Worm (Caenorhabditis elegans) whole organism, L2 larva: ENCODE measurements around the gene C17E7.12.

Experiments used
- C34F6.9 ChIP-seq: fragments of 150-350 bp; optimal IDR thresholded peaks from 2 replicates; lab custom pipeline; 2014; ENCODE audit warnings: missing biosample characterization, missing genetic modification characterization
- R02D3.7 ChIP-seq: fragments of 150-350 bp; optimal IDR thresholded peaks from 2 replicates; lab custom pipeline; 2014; ENCODE audit warnings: missing biosample characterization, missing genetic modification characterization
- Y55F3AM.14 ChIP-seq: fragments of 200-800 bp; sonication (Bioruptor generic); optimal IDR thresholded peaks from 2 replicates; lab custom pipeline; 2018; ENCODE audit warnings: mild to moderate bottlenecking, missing genetic modification characterization, missing compliant biosample characterization
- ZK546.5 ChIP-seq: sonication (generic microtip); optimal IDR thresholded peaks from 2 replicates; lab custom pipeline; 2017; ENCODE audit warnings: missing biosample characterization, missing genetic modification characterization
- alr-1 ChIP-seq: fragments of 150-350 bp; optimal IDR thresholded peaks from 2 replicates; lab custom pipeline; 2014; ENCODE audit warnings: missing biosample characterization, missing genetic modification characterization
- aly-2 ChIP-seq: fragments of 150-350 bp; optimal IDR thresholded peaks from 2 replicates; lab custom pipeline; 2014; ENCODE audit warnings: missing biosample characterization, missing genetic modification characterization
- ama-1 ChIP-seq: fragments of 150-350 bp; optimal IDR thresholded peaks from 2 replicates; lab custom pipeline; 2018; ENCODE audit warnings: inconsistent platforms
- blmp-1 ChIP-seq: sonication (generic microtip); optimal IDR thresholded peaks from 2 replicates; lab custom pipeline; 2017; ENCODE audit warnings: missing genetic modification characterization, mild to moderate bottlenecking, missing compliant biosample characterization, antibody characterized with exemption, moderate library complexity; ENCODE audit not compliant: insufficient read depth
- ceh-82 ChIP-seq: fragments of 150-350 bp; optimal IDR thresholded peaks from 2 replicates; lab custom pipeline; 2014; ENCODE audit warnings: missing biosample characterization, missing genetic modification characterization
- crh-2 ChIP-seq: sonication (generic microtip); optimal IDR thresholded peaks from 2 replicates; lab custom pipeline; 2017; ENCODE audit warnings: missing biosample characterization, missing genetic modification characterization
- dmd-4 ChIP-seq: sonication (generic microtip); optimal IDR thresholded peaks from 2 replicates; lab custom pipeline; 2017; ENCODE audit warnings: missing biosample characterization, missing genetic modification characterization
- egl-27 ChIP-seq: sonication (generic microtip); optimal IDR thresholded peaks from 3 replicates; lab custom pipeline; 2017; ENCODE audit warnings: missing biosample characterization, missing genetic modification reagents, missing genetic modification characterization
- elt-3 ChIP-seq: sonication (generic microtip); optimal IDR thresholded peaks from 2 replicates; lab custom pipeline; 2017; ENCODE audit warnings: missing biosample characterization, missing genetic modification characterization
- fos-1 ChIP-seq: fragments of 150-350 bp; optimal IDR thresholded peaks from 2 replicates; lab custom pipeline; 2014; ENCODE audit warnings: missing biosample characterization, missing genetic modification characterization
- gmeb-1 ChIP-seq: fragments of 150-350 bp; optimal IDR thresholded peaks from 2 replicates; lab custom pipeline; 2014; ENCODE audit warnings: missing biosample characterization, missing genetic modification characterization
- lsy-2 ChIP-seq, 2 experiments: fragments of 150-350 bp in 1 of 2; sonication (generic microtip) in 1 of 2; optimal IDR thresholded peaks; 2 replicates each; lab custom pipeline; 2014 to 2017; ENCODE audit warnings: missing biosample characterization in 2 of 2, missing genetic modification characterization in 2 of 2
- mbf-1 ChIP-seq: sonication (generic microtip); optimal IDR thresholded peaks from 2 replicates; lab custom pipeline; 2017; ENCODE audit warnings: missing biosample characterization, missing genetic modification characterization
- mdl-1 ChIP-seq, 2 experiments: fragments of 150-350 bp in 1 of 2; sonication (generic microtip) in 1 of 2; optimal IDR thresholded peaks; 2 replicates each; lab custom pipeline; 2017; ENCODE audit warnings: missing biosample characterization in 2 of 2, missing genetic modification characterization in 2 of 2
- nhr-10 ChIP-seq: sonication (generic microtip); optimal IDR thresholded peaks from 2 replicates; lab custom pipeline; 2017; ENCODE audit warnings: missing biosample characterization, missing genetic modification characterization
- nhr-12 ChIP-seq: fragments of 150-350 bp; optimal IDR thresholded peaks from 2 replicates; lab custom pipeline; 2014; ENCODE audit warnings: missing biosample characterization, missing genetic modification characterization
- nhr-129 ChIP-seq: fragments of 150-350 bp; optimal IDR thresholded peaks from 2 replicates; lab custom pipeline; 2014; ENCODE audit warnings: missing biosample characterization, missing genetic modification characterization
- nhr-21 ChIP-seq: fragments of 150-350 bp; optimal IDR thresholded peaks from 2 replicates; lab custom pipeline; 2014; ENCODE audit warnings: missing biosample characterization, missing genetic modification characterization
- nhr-23 ChIP-seq: fragments of 150-350 bp; optimal IDR thresholded peaks from 2 replicates; lab custom pipeline; 2014; ENCODE audit warnings: missing biosample characterization, missing genetic modification reagents, missing genetic modification characterization
- nhr-25 ChIP-seq: fragments of 150-350 bp; sonication (generic microtip); optimal IDR thresholded peaks from 3 replicates; lab custom pipeline; 2014; ENCODE audit warnings: missing biosample characterization, missing genetic modification characterization
- nhr-77 ChIP-seq: fragments of 150-350 bp; optimal IDR thresholded peaks from 2 replicates; lab custom pipeline; 2014; ENCODE audit warnings: missing biosample characterization, missing genetic modification characterization
- peb-1 ChIP-seq: fragments of 150-350 bp; optimal IDR thresholded peaks from 2 replicates; lab custom pipeline; 2014; ENCODE audit warnings: missing biosample characterization, missing genetic modification characterization
- sem-4 ChIP-seq: fragments of 150-350 bp; optimal IDR thresholded peaks from 2 replicates; lab custom pipeline; 2014; ENCODE audit warnings: missing biosample characterization, missing genetic modification reagents, missing genetic modification characterization
- skn-1 ChIP-seq: sonication (generic microtip); optimal IDR thresholded peaks from 2 replicates; lab custom pipeline; 2017; ENCODE audit warnings: missing biosample characterization, missing genetic modification characterization
- sma-3 ChIP-seq: sonication (generic microtip); optimal IDR thresholded peaks from 2 replicates; lab custom pipeline; 2016; ENCODE audit warnings: missing genetic modification reagents, missing genetic modification characterization, missing compliant biosample characterization
- sma-9 ChIP-seq, 2 experiments: fragments of 150-350 bp in 1 of 2; sonication (generic microtip) in 1 of 2; optimal IDR thresholded peaks; 2 replicates each; lab custom pipeline; 2014 to 2016; ENCODE audit warnings: missing genetic modification characterization in 2 of 2, mild to moderate bottlenecking in 1 of 2, missing biosample characterization in 1 of 2, missing compliant biosample characterization in 1 of 2, missing genetic modification reagents in 1 of 2, moderate library complexity in 1 of 2
- snpc-4 ChIP-seq: fragments of 150-350 bp; optimal IDR thresholded peaks from 2 replicates; lab custom pipeline; 2014; ENCODE audit warnings: missing biosample characterization, missing genetic modification characterization
- unc-39 ChIP-seq: fragments of 150-350 bp; optimal IDR thresholded peaks from 2 replicates; lab custom pipeline; 2014; ENCODE audit warnings: missing biosample characterization, missing genetic modification characterization
- unc-55 ChIP-seq: fragments of 150-350 bp; sonication (generic microtip); optimal IDR thresholded peaks from 3 replicates; lab custom pipeline; 2014; ENCODE audit warnings: missing biosample characterization, missing genetic modification reagents, missing genetic modification characterization
- unc-62 ChIP-seq: fragments of 150-350 bp; optimal IDR thresholded peaks from 2 replicates; lab custom pipeline; 2014; ENCODE audit warnings: missing biosample characterization, missing genetic modification reagents, missing genetic modification characterization
- ztf-1 ChIP-seq: fragments of 200-800 bp; sonication (Bioruptor generic); conservative IDR thresholded peaks from 2 replicates; pipeline ENCODE4 v1.3.6; 2022; ENCODE audit warnings: missing genetic modification characterization, missing compliant biosample characterization
- ztf-11 ChIP-seq: sonication (generic microtip); optimal IDR thresholded peaks from 2 replicates; lab custom pipeline; 2017; ENCODE audit warnings: missing biosample characterization, missing genetic modification characterization
- ztf-4 ChIP-seq: fragments of 150-350 bp; optimal IDR thresholded peaks from 2 replicates; lab custom pipeline; 2014; ENCODE audit warnings: missing biosample characterization, missing genetic modification characterization

Gene C17E7.12

ce11 chrV:3905841-3906240 is 14.0 kb upstream of the C17E7.12 start, which contains the start of gene nhr-156:
TSS of gene nhr-156 (plus strand) at chrV:3906106.
- TF ChIP-seq unc-39 (tag; lab: Kevin White, UChicago) (no peak), ztf-4 (tag; lab: Kevin White, UChicago) (no peak), ceh-82 (tag; lab: Kevin White, UChicago) (no peak), dmd-4 (tag; lab: Kevin White, UChicago) (no peak), blmp-1 (tag; lab: Kevin White, UChicago) (peak; percentile 9), aly-2 (tag; lab: Kevin White, UChicago) (no peak), nhr-23 (tag; lab: Kevin White, UChicago) (no peak), nhr-129 (tag; lab: Kevin White, UChicago) (peak; percentile 6), gmeb-1 (tag; lab: Kevin White, UChicago) (peak; percentile 2), unc-55 (no peak), nhr-21 (tag; lab: Kevin White, UChicago) (no peak), R02D3.7 (tag; lab: Kevin White, UChicago) (no peak), ztf-1 (GFP tag; lab: Robert Waterston, UW) (no peak), nhr-25 (tag; lab: Kevin White, UChicago) (no peak), sma-9 (GFP tag; optimal IDR thresholded peaks at IDR 0.05; lab: Kevin White, UChicago) (no peak), sma-9 (tag; optimal IDR thresholded peaks at IDR 0.05; lab: Kevin White, UChicago) (no peak), mdl-1 (tag; optimal IDR thresholded peaks at IDR 0.05; lab: Kevin White, UChicago) (no peak), sem-4 (no peak), C34F6.9 (no peak), egl-27 (tag; lab: Kevin White, UChicago) (no peak), ZK546.5 (tag; lab: Kevin White, UChicago) (no peak), skn-1 (no peak), peb-1 (tag; lab: Kevin White, UChicago) (no peak), mbf-1 (tag; lab: Kevin White, UChicago) (no peak), nhr-77 (tag; lab: Kevin White, UChicago) (no peak), unc-62 (GFP tag; lab: Kevin White, UChicago) (no peak)

- no peak for TF ChIP-seq sma-9 (GFP tag; optimal IDR thresholded peaks at IDR 0.05; lab: Kevin White, UChicago)
- TF ChIP-seq sma-9 (tag; optimal IDR thresholded peaks at IDR 0.05; lab: Kevin White, UChicago): no peak
- no peak for TF ChIP-seq fos-1
- TF ChIP-seq lsy-2 (tag; optimal IDR thresholded peaks at IDR 0.05; lab: Kevin White, UChicago): no peak
- TF ChIP-seq snpc-4 (tag; lab: Kevin White, UChicago): no peak
- TF ChIP-seq sma-3 (GFP tag; lab: Kevin White, UChicago): no peak
- no peak for TF ChIP-seq dmd-4 (tag; lab: Kevin White, UChicago)
- TF ChIP-seq nhr-25 (tag; lab: Kevin White, UChicago): no peak
- no peak for TF ChIP-seq ztf-4 (tag; lab: Kevin White, UChicago)
- TF ChIP-seq nhr-12 (tag; lab: Kevin White, UChicago): no peak
- TF ChIP-seq egl-27 (tag; lab: Kevin White, UChicago): no peak
- no peak for TF ChIP-seq alr-1 (tag; lab: Kevin White, UChicago)
- no peak for TF ChIP-seq C34F6.9
- no peak for TF ChIP-seq mdl-1 (tag; optimal IDR thresholded peaks at IDR 0.05; lab: Kevin White, UChicago)
These were observed 11.6 kb upstream of the C17E7.12 start for ce11 chrV:3903424-3903823.

- TF ChIP-seq Y55F3AM.14 (GFP tag; lab: Kevin White, UChicago) (no peak), elt-3 (no peak), C34F6.9 (no peak), dmd-4 (tag; lab: Kevin White, UChicago) (no peak), nhr-10 (tag; lab: Kevin White, UChicago) (no peak), ama-1 (no peak), crh-2 (tag; lab: Kevin White, UChicago) (no peak), ztf-1 (GFP tag; lab: Robert Waterston, UW) (no peak), ztf-11 (tag; lab: Kevin White, UChicago) (no peak), ZK546.5 (tag; lab: Kevin White, UChicago) (no peak), nhr-25 (tag; lab: Kevin White, UChicago) (no peak), sma-9 (GFP tag; optimal IDR thresholded peaks at IDR 0.05; lab: Kevin White, UChicago) (no peak), sma-9 (tag; optimal IDR thresholded peaks at IDR 0.05; lab: Kevin White, UChicago) (no peak), blmp-1 (tag; lab: Kevin White, UChicago) (no peak)
These were observed 10.8 kb upstream of the C17E7.12 start, which contains the start of the genes str-229 and srh-190 for ce11 chrV:3902458-3903157. TSS of gene str-229 (minus strand) at chrV:3902558. TSS of gene srh-190 (plus strand) at chrV:3903107.
